Fruit fly (Drosophila melanogaster) S2 (cell line): ENCODE results near the gene PolZ2.

ENCODE experiments used
- CG8478 ChIP-seq: fragments of >200 bp; optimal IDR thresholded peaks from 2 replicates; lab custom pipeline; 2018
- CTCF ChIP-seq, 2 experiments: fragments of >200 bp; optimal IDR thresholded peaks; 2 replicates each; lab custom pipeline; 2018

PolZ2 gene

dm6 chr3R:5635524-5635923 lies 46.9 kb downstream of the PolZ2 start, which contains the start of gene CG31546:
TSS of gene CG31546 (minus strand) at chr3R:5635624.
- TF ChIP-seq CTCF (optimal IDR thresholded peaks at IDR 0.05; lab: Kevin White, UChicago) (no peak), CG8478 (lab: Kevin White, UChicago) (no peak)

- no peak for TF ChIP-seq CG8478 (lab: Kevin White, UChicago)
- TF ChIP-seq CTCF (optimal IDR thresholded peaks at IDR 0.05; lab: Kevin White, UChicago): no peak
These were observed 48.1 kb downstream of the PolZ2 start, which contains the start of the genes CG31548 and CG12170 for dm6 chr3R:5636519-5637430. TSS of gene CG31548 (minus strand) at chr3R:5636852. TSS of gene CG12170 (plus strand) at chr3R:5637234.
